Worm (Caenorhabditis elegans): ENCODE data around the gene M106.2.

The M106.2 gene

ce11 chrII:10872541-10872940 is 22.7 kb upstream of the M106.2 start, which contains the start of the genes cyn-4 and copz-1 (continued):
- peak; percentile 43 for TF ChIP-seq snpc-1.3 (tag; optimal IDR thresholded peaks at IDR 0.05; ENCODE audit: insufficient read depth)
- TF ChIP-seq let-607 (tag; optimal IDR thresholded peaks at IDR 0.05) = peak in 1 of 2 experiments; percentile 72
- 0 out of 2 replicates have a peak, but pooled peaks have one; percentile 37 for TF ChIP-seq ekl-4 (GFP tag; IDR thresholded peaks at IDR 0.05)
- no peak for TF ChIP-seq tlf-1 (GFP tag; optimal IDR thresholded peaks at IDR 0.05)
- 0 out of 2 replicates have a peak, but pooled peaks have one; percentile 64 for TF ChIP-seq let-526 (GFP tag; IDR thresholded peaks at IDR 0.05)
- peak; percentile 61 for TF ChIP-seq snpc-3.4 (tag; optimal IDR thresholded peaks at IDR 0.05)
- 0 out of 2 replicates have a peak, but pooled peaks have one; percentile 49 for TF ChIP-seq ztf-28 (GFP tag; IDR thresholded peaks at IDR 0.05)
- TF ChIP-seq Y67H2A.10 (GFP tag; conservative IDR thresholded peaks at IDR 0.05) = 0 out of 2 replicates have a peak, but pooled peaks have one; percentile 42
- TF ChIP-seq lin-54 (GFP tag; optimal IDR thresholded peaks at IDR 0.05) = peak; percentile 59
- TF ChIP-seq F10E7.11 (tag; optimal IDR thresholded peaks at IDR 0.05) = no peak

- TF ChIP-seq ztf-25 (GFP tag; IDR thresholded peaks at IDR 0.05) (0 out of 2 replicates have a peak, but pooled peaks have one; percentile 66), atf-7 (tag; optimal IDR thresholded peaks at IDR 0.05) (peak; percentile 6), efl-1 (GFP tag; optimal IDR thresholded peaks at IDR 0.05) (no peak), B0035.1 (tag; optimal IDR thresholded peaks at IDR 0.05) (peak; percentile 6), B0261.1 (tag; optimal IDR thresholded peaks at IDR 0.05) (no peak), nfya-1 (tag; optimal IDR thresholded peaks at IDR 0.05; ENCODE audit: borderline replicate concordance, insufficient read depth) (no peak), B0336.3 (GFP tag; IDR thresholded peaks at IDR 0.05) (0 out of 2 replicates have a peak, but pooled peaks have one; percentile 15), C06A6.2 (GFP tag; conservative IDR thresholded peaks at IDR 0.05) (no peak), aptf-2 (GFP tag; conservative IDR thresholded peaks at IDR 0.05) (no peak), F55B11.4 (tag; optimal IDR thresholded peaks at IDR 0.05; ENCODE audit: borderline replicate concordance, insufficient read depth) (no peak), aptf-3 (GFP tag; IDR thresholded peaks at IDR 0.05) (no peak), hsf-1 (GFP tag; IDR thresholded peaks at IDR 0.05) (no peak), hrde-1 (tag; optimal IDR thresholded peaks at IDR 0.05; ENCODE audit: borderline replicate concordance) (peak; percentile 48), ztf-28 (GFP tag; IDR thresholded peaks at IDR 0.05) (no peak), attf-6 (GFP tag; IDR thresholded peaks at IDR 0.05) (no peak), lsy-27 (tag; optimal IDR thresholded peaks at IDR 0.05; ENCODE audit: borderline replicate concordance, insufficient read depth) (no peak), ceh-91 (GFP tag; IDR thresholded peaks at IDR 0.05) (no peak), xnd-1 (tag; optimal IDR thresholded peaks at IDR 0.05) (no peak), athp-1 (tag; optimal IDR thresholded peaks at IDR 0.05) (no peak), F49E8.2 (tag; optimal IDR thresholded peaks at IDR 0.05; ENCODE audit: insufficient read depth) (no peak), bed-2 (GFP tag; IDR thresholded peaks at IDR 0.05) (no peak), nfyb-1 (GFP tag; IDR thresholded peaks at IDR 0.05) (0 out of 2 replicates have a peak, but pooled peaks have one; percentile 20), ceh-58 (GFP tag; IDR thresholded peaks at IDR 0.05) (peak; percentile 81; the same call in 1 of the 2 replicates), Y95B8A.8 (GFP tag; IDR thresholded peaks at IDR 0.05) (peak; percentile 13; the same call in 1 of the 2 replicates), somi-1 (GFP tag; optimal IDR thresholded peaks at IDR 0.05) (no peak), fkh-3 (tag; optimal IDR thresholded peaks at IDR 0.05) (no peak), lir-1 (GFP tag; conservative IDR thresholded peaks at IDR 0.05) (no peak), chd-7 (tag; optimal IDR thresholded peaks at IDR 0.05) (no peak), lsl-1 (GFP tag; optimal IDR thresholded peaks at IDR 0.05) (no peak), Y67H2A.10 (GFP tag; conservative IDR thresholded peaks at IDR 0.05) (no peak), let-526 (GFP tag; IDR thresholded peaks at IDR 0.05) (no peak), ceh-40 (GFP tag; IDR thresholded peaks at IDR 0.05) (no peak), rpc-1 (optimal IDR thresholded peaks at IDR 0.05) (no peak), rpc-1 (tag; optimal IDR thresholded peaks at IDR 0.05) (no peak), snpc-4 (GFP tag; optimal IDR thresholded peaks at IDR 0.05) (peak; percentile 25), snpc-4 (tag; optimal IDR thresholded peaks at IDR 0.05) (no peak), T07F8.4 (tag; optimal IDR thresholded peaks at IDR 0.05) (no peak), lin-26 (GFP tag; IDR thresholded peaks at IDR 0.05) (no peak)
Observed at ce11 chrII:10870698-10871097, 20.9 kb upstream of the M106.2 start.

Measured in whole organism, young adult.